Fruit fly (Drosophila melanogaster) whole organism, adult: ENCODE data around the gene tfc.

Source experiments
- CG11617 ChIP-seq: fragments of 200-800 bp; sonication (Bioruptor generic); optimal IDR thresholded peaks from 2 replicates; lab custom pipeline; 2017; ENCODE audit warnings: mild to moderate bottlenecking, missing biosample characterization, missing genetic modification reagents, missing genetic modification characterization
- CG14711 ChIP-seq: fragments of 200-800 bp; sonication (Bioruptor generic); optimal IDR thresholded peaks from 2 replicates; lab custom pipeline; 2018; ENCODE audit warnings: missing biosample characterization, mild to moderate bottlenecking, missing genetic modification characterization, moderate library complexity
- CG1620 ChIP-seq: fragments of 200-800 bp; sonication (Bioruptor generic); optimal IDR thresholded peaks from 2 replicates; lab custom pipeline; 2016; ENCODE audit warnings: missing biosample characterization, missing genetic modification characterization
- CG5204 ChIP-seq: fragments of 200-800 bp; sonication (Bioruptor generic); optimal IDR thresholded peaks from 2 replicates; lab custom pipeline; 2016; ENCODE audit warnings: missing biosample characterization, missing genetic modification characterization
- Clk ChIP-seq: fragments of 200-800 bp; sonication (Bioruptor generic); optimal IDR thresholded peaks from 2 replicates; lab custom pipeline; 2017; ENCODE audit warnings: missing biosample characterization, missing genetic modification characterization
- Crg-1 ChIP-seq: fragments of 200-800 bp; sonication (Bioruptor generic); optimal IDR thresholded peaks from 2 replicates; lab custom pipeline; 2016; ENCODE audit warnings: missing biosample characterization, missing genetic modification characterization
- Hr96 ChIP-seq: fragments of 200-800 bp; sonication (Bioruptor generic); optimal IDR thresholded peaks from 2 replicates; lab custom pipeline; 2016; ENCODE audit warnings: missing biosample characterization, missing genetic modification characterization
- Mnt ChIP-seq: fragments of 200-800 bp; sonication (Bioruptor generic); optimal IDR thresholded peaks from 2 replicates; lab custom pipeline; 2016; ENCODE audit warnings: missing biosample characterization, mild to moderate bottlenecking, missing genetic modification characterization
- cic ChIP-seq: fragments of 200-800 bp; sonication (Bioruptor generic); optimal IDR thresholded peaks from 2 replicates; lab custom pipeline; 2017; ENCODE audit warnings: missing biosample characterization, mild to moderate bottlenecking, missing genetic modification characterization, moderate library complexity
- cnc ChIP-seq, 2 experiments: fragments of >200 bp; optimal IDR thresholded peaks; 2 replicates each; lab custom pipeline; 2017
- kay ChIP-seq: fragments of 200-800 bp; sonication (Bioruptor generic); peaks from one replicate; lab custom pipeline; 2016; ENCODE audit warnings: missing biosample characterization, missing genetic modification characterization, borderline replicate concordance
- ovo ChIP-seq: fragments of 200-800 bp; sonication (Bioruptor generic); optimal IDR thresholded peaks from 2 replicates; lab custom pipeline; 2016; ENCODE audit warnings: missing biosample characterization, missing genetic modification characterization
- tj ChIP-seq: fragments of 200-800 bp; sonication (Bioruptor generic); optimal IDR thresholded peaks from 3 replicates; lab custom pipeline; 2017; ENCODE audit warnings: missing biosample characterization, mild to moderate bottlenecking, missing genetic modification characterization, moderate library complexity
- toe ChIP-seq: fragments of 200-800 bp; sonication (Bioruptor generic); optimal IDR thresholded peaks from 2 replicates; lab custom pipeline; 2016; ENCODE audit warnings: missing biosample characterization, missing genetic modification characterization

dm6 chr3L:1275767-1276166 is 19.5 kb downstream of the tfc start, which contains the start of gene CG32333:
- no peak for TF ChIP-seq CG5204 (GFP tag; lab: Kevin White, UChicago)
- TF ChIP-seq cnc (optimal IDR thresholded peaks at IDR 0.05; lab: Kevin White, UChicago) = no peak
- TF ChIP-seq tj (GFP tag; lab: Kevin White, UChicago) = no peak
- TF ChIP-seq Hr96 (GFP tag; lab: Kevin White, UChicago) = no peak
- no peak for TF ChIP-seq CG14711 (tag; lab: Kevin White, UChicago)
- no peak for TF ChIP-seq cic (GFP tag; lab: Kevin White, UChicago)
- TF ChIP-seq CG1620 (GFP tag; lab: Kevin White, UChicago) = no peak
- TF ChIP-seq kay (GFP tag; lab: Kevin White, UChicago) = no peak
- TF ChIP-seq ovo (GFP tag; lab: Kevin White, UChicago) = no peak
- no peak for TF ChIP-seq Clk (GFP tag; lab: Kevin White, UChicago)
- no peak for TF ChIP-seq toe
- no peak for TF ChIP-seq Mnt (GFP tag; lab: Kevin White, UChicago)
- TF ChIP-seq Crg-1 = no peak
- no peak for TF ChIP-seq CG11617
